Worm (Caenorhabditis elegans) whole organism, late embryonic: Measurements from ENCODE around the gene ccf-1.
A peak's percentile ranks its signal among the peaks of the same experiment; 100 is the strongest.

Experiments
- C08G9.2 ChIP-seq: sonication (generic microtip); optimal IDR thresholded peaks from 2 replicates; lab custom pipeline; 2016; ENCODE audit warnings: mild to moderate bottlenecking, missing genetic modification characterization, moderate library complexity, missing compliant biosample characterization
- K02D7.2 ChIP-seq: sonication (generic microtip); optimal IDR thresholded peaks from 2 replicates; lab custom pipeline; 2017; ENCODE audit warnings: mild to moderate bottlenecking, missing genetic modification characterization, missing compliant biosample characterization
- T23F11.4 ChIP-seq: fragments of 200-800 bp; sonication (Bioruptor generic); optimal IDR thresholded peaks from 2 replicates; lab custom pipeline; 2018; ENCODE audit warnings: mild to moderate bottlenecking, missing genetic modification characterization, missing compliant biosample characterization
- Y22D7AL.16 ChIP-seq: sonication (generic microtip); optimal IDR thresholded peaks from 2 replicates; lab custom pipeline; 2016; ENCODE audit warnings: missing genetic modification characterization, missing compliant biosample characterization
- ama-1 ChIP-seq: fragments of 150-350 bp; optimal IDR thresholded peaks from 2 replicates; lab custom pipeline; 2014
- ceh-14 ChIP-seq: sonication (generic microtip); optimal IDR thresholded peaks from 2 replicates; lab custom pipeline; 2016; ENCODE audit warnings: missing genotype, missing genetic modification characterization, missing compliant biosample characterization
- ceh-18 ChIP-seq: sonication (generic microtip); optimal IDR thresholded peaks from 2 replicates; lab custom pipeline; 2016; ENCODE audit warnings: missing genetic modification characterization, missing compliant biosample characterization
- ceh-2 ChIP-seq: sonication (generic microtip); optimal IDR thresholded peaks from 2 replicates; lab custom pipeline; 2016; ENCODE audit warnings: missing genotype, missing genetic modification characterization, missing compliant biosample characterization
- ceh-22 ChIP-seq: sonication (generic microtip); optimal IDR thresholded peaks from 2 replicates; lab custom pipeline; 2017; ENCODE audit warnings: missing biosample characterization, missing genetic modification characterization
- ceh-31 ChIP-seq: sonication (generic microtip); optimal IDR thresholded peaks from 2 replicates; lab custom pipeline; 2016; ENCODE audit warnings: missing genetic modification characterization, missing compliant biosample characterization
- ceh-45 ChIP-seq: fragments of 200-800 bp; sonication (Bioruptor generic); IDR thresholded peaks from 2 replicates; pipeline ENCODE4 v1.3.6; 2022; ENCODE audit warnings: missing genetic modification reagents, missing genetic modification characterization, missing compliant biosample characterization
- ceh-48 ChIP-seq: sonication (generic microtip); optimal IDR thresholded peaks from 2 replicates; lab custom pipeline; 2016; ENCODE audit warnings: missing genetic modification characterization, inconsistent platforms, missing compliant biosample characterization
- ceh-9 ChIP-seq: sonication (generic microtip); optimal IDR thresholded peaks from 2 replicates; lab custom pipeline; 2016; ENCODE audit warnings: mild to moderate bottlenecking, missing genetic modification characterization, inconsistent platforms, missing compliant biosample characterization
- che-1 ChIP-seq: sonication (generic microtip); optimal IDR thresholded peaks from 2 replicates; lab custom pipeline; 2016; ENCODE audit warnings: mild to moderate bottlenecking, missing genetic modification characterization, missing compliant biosample characterization
- dmd-4 ChIP-seq: sonication (generic microtip); optimal IDR thresholded peaks from 2 replicates; lab custom pipeline; 2016; ENCODE audit warnings: borderline replicate concordance, missing genetic modification characterization, missing compliant biosample characterization
- dve-1 ChIP-seq: sonication (generic microtip); optimal IDR thresholded peaks from 2 replicates; lab custom pipeline; 2017; ENCODE audit warnings: antibody characterized with exemption, mild to moderate bottlenecking, missing genetic modification characterization, missing compliant biosample characterization
- ets-4 ChIP-seq: sonication (generic microtip); optimal IDR thresholded peaks from 2 replicates; lab custom pipeline; 2016; ENCODE audit warnings: missing genetic modification characterization, missing compliant biosample characterization
- fax-1 ChIP-seq: sonication (generic microtip); optimal IDR thresholded peaks from 2 replicates; lab custom pipeline; 2016; ENCODE audit warnings: missing genotype, missing genetic modification characterization, missing compliant biosample characterization
- fkh-6 ChIP-seq: sonication (generic microtip); optimal IDR thresholded peaks from 2 replicates; lab custom pipeline; 2016; ENCODE audit warnings: missing genetic modification characterization, missing compliant biosample characterization
- gmeb-2 ChIP-seq: sonication (generic microtip); optimal IDR thresholded peaks from 2 replicates; lab custom pipeline; 2016; ENCODE audit warnings: missing genetic modification characterization, inconsistent platforms, missing compliant biosample characterization
- hlh-30 ChIP-seq: sonication (generic microtip); optimal IDR thresholded peaks from 2 replicates; lab custom pipeline; 2017; ENCODE audit warnings: antibody characterized with exemption, missing genetic modification characterization, missing compliant biosample characterization; ENCODE audit not compliant: insufficient read depth
- hlh-6 ChIP-seq: sonication (generic microtip); optimal IDR thresholded peaks from 2 replicates; lab custom pipeline; 2016; ENCODE audit warnings: missing genotype, missing genetic modification characterization, missing compliant biosample characterization
- madf-2 ChIP-seq: sonication (generic microtip); optimal IDR thresholded peaks from 2 replicates; lab custom pipeline; 2017; ENCODE audit warnings: missing genetic modification characterization, missing compliant biosample characterization
- nfya-1 ChIP-seq: sonication (generic microtip); optimal IDR thresholded peaks from 2 replicates; lab custom pipeline; 2017; ENCODE audit warnings: missing genetic modification characterization, mild to moderate bottlenecking, missing compliant biosample characterization, antibody characterized with exemption, moderate library complexity
- nhr-11 ChIP-seq: fragments of 150-350 bp; optimal IDR thresholded peaks from 2 replicates; lab custom pipeline; 2014; ENCODE audit warnings: missing biosample characterization, missing genetic modification characterization
- npax-4 ChIP-seq: sonication (generic microtip); optimal IDR thresholded peaks from 2 replicates; lab custom pipeline; 2016; ENCODE audit warnings: missing genetic modification characterization, missing compliant biosample characterization
- pag-3 ChIP-seq: sonication (generic microtip); optimal IDR thresholded peaks from 2 replicates; lab custom pipeline; 2016; ENCODE audit warnings: missing compliant biosample characterization, missing genetic modification characterization, borderline replicate concordance
- pat-9 ChIP-seq: fragments of 200-800 bp; sonication (Bioruptor generic); optimal IDR thresholded peaks from 2 replicates; lab custom pipeline; 2018; ENCODE audit warnings: mild to moderate bottlenecking, missing genetic modification characterization, moderate library complexity, missing compliant biosample characterization
- pha-4 ChIP-seq: fragments of 150-350 bp; optimal IDR thresholded peaks from 2 replicates; lab custom pipeline; 2018; ENCODE audit warnings: missing biosample characterization, missing genetic modification reagents, missing genetic modification characterization
- pqm-1 ChIP-seq: sonication (generic microtip); optimal IDR thresholded peaks from 2 replicates; lab custom pipeline; 2016; ENCODE audit warnings: missing genetic modification characterization, missing compliant biosample characterization
- ref-2 ChIP-seq: sonication (generic microtip); optimal IDR thresholded peaks from 2 replicates; lab custom pipeline; 2016; ENCODE audit warnings: missing genetic modification characterization, missing compliant biosample characterization
- tbx-7 ChIP-seq: sonication (generic microtip); optimal IDR thresholded peaks from 2 replicates; lab custom pipeline; 2016; ENCODE audit warnings: missing genotype, missing genetic modification characterization, missing compliant biosample characterization
- unc-3 ChIP-seq, 2 experiments: fragments of 200-800 bp in 1 of 2; sonication (Bioruptor generic) in 1 of 2; sonication (generic microtip) in 1 of 2; conservative IDR thresholded peaks in 1 of 2; optimal IDR thresholded peaks in 1 of 2; 2 replicates each; pipeline versions ENCODE4 v1.3.6 to Lab custom; 2016 to 2022; ENCODE audit warnings: missing compliant biosample characterization in 2 of 2, missing genetic modification characterization in 2 of 2, missing genetic modification reagents in 1 of 2
- unc-42 ChIP-seq: sonication (generic microtip); optimal IDR thresholded peaks from 2 replicates; lab custom pipeline; 2016; ENCODE audit warnings: missing genotype, missing genetic modification characterization, missing compliant biosample characterization
- zip-5 ChIP-seq: sonication (generic microtip); optimal IDR thresholded peaks from 2 replicates; lab custom pipeline; 2016; ENCODE audit warnings: missing genetic modification characterization, missing compliant biosample characterization

ccf-1 gene

ce11 chrIII:11917090-11917489 lies 2.9 kb downstream of the ccf-1 start:
- TF ChIP-seq ceh-48 (tag; lab: Kevin White, UChicago): no peak
- TF ChIP-seq hlh-6 (tag; lab: Kevin White, UChicago): peak; percentile 14

- TF ChIP-seq zip-5 (tag; lab: Kevin White, UChicago): no peak
- TF ChIP-seq nhr-11 (tag; lab: Kevin White, UChicago): no peak
- no peak for TF ChIP-seq ets-4 (tag; lab: Kevin White, UChicago)
- TF ChIP-seq ama-1: no peak
Measured at ce11 chrIII:11916260-11916659, 3.8 kb downstream of the ccf-1 start.

ce11 chrIII:11915666-11916065 lies 4.4 kb downstream of the ccf-1 start, which contains the start of the genes ndab-1 and npp-16:
Gene ndab-1, minus strand, starts transcription at chrIII:11915712.
Gene npp-16, plus strand, starts transcription at chrIII:11915928.
- TF ChIP-seq K02D7.2 (peak; percentile 14), unc-42 (tag; lab: Kevin White, UChicago) (no peak), nfya-1 (peak; percentile 17), ref-2 (tag; lab: Kevin White, UChicago) (peak; percentile 8), dve-1 (tag; lab: Kevin White, UChicago) (no peak)

ce11 chrIII:11914220-11914619 lies 5.8 kb downstream of the ccf-1 start, which contains the start of gene Y56A3A.16:
Gene Y56A3A.16, minus strand, starts transcription at chrIII:11914320.
- no peak for TF ChIP-seq che-1 (tag; lab: Kevin White, UChicago)
- TF ChIP-seq Y22D7AL.16: no peak
- TF ChIP-seq npax-4 (tag; lab: Kevin White, UChicago): no peak
- TF ChIP-seq C08G9.2 (tag; lab: Kevin White, UChicago): no peak
- no peak for TF ChIP-seq fkh-6 (tag; lab: Kevin White, UChicago)
- no peak for TF ChIP-seq pat-9 (tag; lab: Kevin White, UChicago)
- TF ChIP-seq unc-3 (GFP tag; conservative IDR thresholded peaks at IDR 0.05; lab: Robert Waterston, UW): no peak
- no peak for TF ChIP-seq unc-3 (tag; optimal IDR thresholded peaks at IDR 0.05; lab: Kevin White, UChicago)
- TF ChIP-seq hlh-30 (tag; lab: Kevin White, UChicago): no peak
- TF ChIP-seq pha-4 (tag; lab: Kevin White, UChicago): no peak
- no peak for TF ChIP-seq T23F11.4
- TF ChIP-seq ceh-31: no peak
- no peak for TF ChIP-seq gmeb-2 (tag; lab: Kevin White, UChicago)
- no peak for TF ChIP-seq ceh-9 (tag; lab: Kevin White, UChicago)
- TF ChIP-seq fax-1 (tag; lab: Kevin White, UChicago): no peak

- TF ChIP-seq ref-2 (tag; lab: Kevin White, UChicago) (no peak), ceh-22 (tag; lab: Kevin White, UChicago) (no peak), ceh-2 (tag; lab: Kevin White, UChicago) (no peak), ceh-14 (tag; lab: Kevin White, UChicago) (no peak), pqm-1 (tag; lab: Kevin White, UChicago) (no peak), pag-3 (tag; lab: Kevin White, UChicago) (no peak), dmd-4 (tag; lab: Kevin White, UChicago) (no peak), madf-2 (no peak), C08G9.2 (tag; lab: Kevin White, UChicago) (no peak), pat-9 (tag; lab: Kevin White, UChicago) (no peak), ama-1 (no peak), tbx-7 (tag; lab: Kevin White, UChicago) (no peak), ceh-18 (tag; lab: Kevin White, UChicago) (no peak), unc-42 (tag; lab: Kevin White, UChicago) (no peak), ceh-45 (GFP tag; lab: Robert Waterston, UW) (no peak), K02D7.2 (no peak), dve-1 (tag; lab: Kevin White, UChicago) (no peak), fkh-6 (tag; lab: Kevin White, UChicago) (no peak)
Measured at ce11 chrIII:11909778-11910177, 10.3 kb downstream of the ccf-1 start, which contains the start of gene faah-4. Gene faah-4, minus strand, starts transcription at chrIII:11909878.
